Fruit fly (Drosophila melanogaster): Measurements from ENCODE around the gene CG8028.

DNA sequence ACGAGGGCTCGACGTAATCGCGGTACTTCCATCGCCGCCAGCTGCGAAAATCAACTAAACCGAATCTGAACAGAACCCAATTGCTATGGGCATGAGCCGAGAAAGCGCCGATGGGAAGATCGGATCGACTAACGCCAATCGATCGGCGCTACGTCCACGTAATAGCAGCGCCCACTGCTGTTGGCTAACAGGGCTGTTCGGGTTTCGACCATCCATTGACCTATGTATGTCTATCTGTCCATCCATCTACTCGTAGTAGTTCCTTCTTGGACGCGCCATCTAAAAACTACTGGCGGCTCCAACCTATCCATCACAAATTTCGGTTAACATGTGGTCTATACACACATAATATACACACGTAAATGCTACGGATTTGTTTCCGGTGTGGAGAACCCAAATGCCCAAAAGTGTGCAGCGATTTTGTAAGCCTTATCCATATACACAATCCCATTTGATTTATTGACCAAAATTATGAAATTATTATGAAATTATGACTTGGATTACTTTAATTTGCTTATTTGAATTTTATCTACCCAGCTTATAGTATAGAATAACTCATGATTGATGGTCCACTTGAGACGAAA is 38.3 kb downstream of the CG8028 start, which contains the start of gene CG14196:
- TF ChIP-seq insv (optimal IDR thresholded peaks at IDR 0.05) (no peak), ttk (optimal IDR thresholded peaks at IDR 0.05) (no peak), h (optimal IDR thresholded peaks at IDR 0.05) (no peak), Sin3A (optimal IDR thresholded peaks at IDR 0.05) (no peak), psq (optimal IDR thresholded peaks at IDR 0.05) (no peak)
